Worm (Caenorhabditis elegans) whole organism, mixed stage, embryonic: Measurements from ENCODE around the gene T24F1.7.

Experiments
- M03D4.4 ChIP-seq: sonication (generic microtip); optimal IDR thresholded peaks from 2 replicates; lab custom pipeline; 2017; ENCODE audit warnings: mild to moderate bottlenecking, missing genetic modification characterization, missing compliant biosample characterization
- bed-3 ChIP-seq: fragments of 200-800 bp; sonication (Bioruptor generic); optimal IDR thresholded peaks from 3 replicates; lab custom pipeline; 2018; ENCODE audit warnings: mild to moderate bottlenecking, missing genetic modification characterization, moderate library complexity, missing compliant biosample characterization
- blmp-1 ChIP-seq: fragments of 150-350 bp; optimal IDR thresholded peaks from 2 replicates; lab custom pipeline; 2014; ENCODE audit warnings: missing biosample characterization, missing genetic modification characterization
- ceh-39 ChIP-seq: fragments of 150-350 bp; optimal IDR thresholded peaks from 2 replicates; lab custom pipeline; 2014; ENCODE audit warnings: missing biosample characterization, missing genetic modification characterization
- ceh-43 ChIP-seq: fragments of 200-800 bp; sonication (Bioruptor generic); optimal IDR thresholded peaks from 2 replicates; lab custom pipeline; 2018; ENCODE audit warnings: mild to moderate bottlenecking, missing genetic modification characterization, moderate library complexity, missing compliant biosample characterization
- ceh-83 ChIP-seq: fragments of 200-800 bp; sonication (Bioruptor generic); optimal IDR thresholded peaks from 2 replicates; lab custom pipeline; 2018; ENCODE audit warnings: mild to moderate bottlenecking, missing genetic modification characterization, missing compliant biosample characterization
- ces-1 ChIP-seq: fragments of 150-350 bp; optimal IDR thresholded peaks from 2 replicates; lab custom pipeline; 2014; ENCODE audit warnings: missing biosample characterization, missing genetic modification reagents, missing genetic modification characterization
- cnd-1 ChIP-seq: fragments of 200-800 bp; sonication (Bioruptor generic); optimal IDR thresholded peaks from 2 replicates; lab custom pipeline; 2018; ENCODE audit warnings: mild to moderate bottlenecking, missing genetic modification characterization, missing compliant biosample characterization
- drap-1 ChIP-seq: fragments of 200-800 bp; sonication (Bioruptor generic); optimal IDR thresholded peaks from 3 replicates; lab custom pipeline; 2018; ENCODE audit warnings: mild to moderate bottlenecking, missing genetic modification characterization, missing compliant biosample characterization
- elt-1 ChIP-seq: sonication (generic microtip); optimal IDR thresholded peaks from 2 replicates; lab custom pipeline; 2017; ENCODE audit warnings: missing genetic modification characterization, mild to moderate bottlenecking, missing compliant biosample characterization, antibody characterized with exemption, moderate library complexity, borderline replicate concordance; ENCODE audit not compliant: insufficient read depth
- elt-3 ChIP-seq: fragments of 150-350 bp; optimal IDR thresholded peaks from 2 replicates; lab custom pipeline; 2014; ENCODE audit warnings: missing biosample characterization, missing genetic modification characterization
- flh-1 ChIP-seq: fragments of 200-800 bp; sonication (Bioruptor generic); optimal IDR thresholded peaks from 2 replicates; lab custom pipeline; 2018; ENCODE audit warnings: mild to moderate bottlenecking, missing genetic modification characterization, moderate library complexity, missing compliant biosample characterization
- ham-2 ChIP-seq: fragments of 200-800 bp; sonication (Bioruptor generic); optimal IDR thresholded peaks from 2 replicates; lab custom pipeline; 2018; ENCODE audit warnings: mild to moderate bottlenecking, missing genetic modification characterization, missing compliant biosample characterization
- hlh-1 ChIP-seq: fragments of 150-350 bp; optimal IDR thresholded peaks from 2 replicates; lab custom pipeline; 2014; ENCODE audit warnings: missing biosample characterization, missing genetic modification reagents, missing genetic modification characterization
- lin-13 ChIP-seq: fragments of 150-350 bp; optimal IDR thresholded peaks from 2 replicates; lab custom pipeline; 2014; ENCODE audit warnings: missing biosample characterization, missing genetic modification characterization
- lsy-2 ChIP-seq: fragments of 150-350 bp; optimal IDR thresholded peaks from 2 replicates; lab custom pipeline; 2014; ENCODE audit warnings: missing biosample characterization, missing genetic modification characterization
- mls-2 ChIP-seq: sonication (generic microtip); optimal IDR thresholded peaks from 2 replicates; lab custom pipeline; 2016; ENCODE audit warnings: mild to moderate bottlenecking, missing genetic modification characterization, moderate library complexity, missing compliant biosample characterization
- nhr-12 ChIP-seq: fragments of 150-350 bp; optimal IDR thresholded peaks from 2 replicates; lab custom pipeline; 2014; ENCODE audit warnings: missing biosample characterization, missing genetic modification characterization
- nhr-2 ChIP-seq: fragments of 150-350 bp; optimal IDR thresholded peaks from 2 replicates; lab custom pipeline; 2014; ENCODE audit warnings: missing biosample characterization, missing genetic modification characterization
- nhr-237 ChIP-seq: fragments of 150-350 bp; optimal IDR thresholded peaks from 2 replicates; lab custom pipeline; 2014; ENCODE audit warnings: missing biosample characterization, missing genetic modification characterization
- nhr-28 ChIP-seq: fragments of 150-350 bp; optimal IDR thresholded peaks from 2 replicates; lab custom pipeline; 2014; ENCODE audit warnings: missing biosample characterization, missing genetic modification characterization
- nhr-76 ChIP-seq: sonication (generic microtip); optimal IDR thresholded peaks from 2 replicates; lab custom pipeline; 2017; ENCODE audit warnings: missing biosample characterization, missing genetic modification characterization
- pha-4 ChIP-seq: fragments of 150-350 bp; optimal IDR thresholded peaks from 2 replicates; lab custom pipeline; 2018; ENCODE audit warnings: missing biosample characterization, missing genetic modification reagents, missing genetic modification characterization
- sem-2 ChIP-seq: fragments of 200-800 bp; sonication (Bioruptor generic); optimal IDR thresholded peaks from 2 replicates; lab custom pipeline; 2018; ENCODE audit warnings: mild to moderate bottlenecking, missing genetic modification characterization, missing compliant biosample characterization
- snpc-4 ChIP-seq: fragments of 150-350 bp; optimal IDR thresholded peaks from 2 replicates; lab custom pipeline; 2014; ENCODE audit warnings: missing biosample characterization, missing genetic modification characterization
- tbx-8 ChIP-seq: fragments of 200-800 bp; sonication (Bioruptor generic); optimal IDR thresholded peaks from 2 replicates; lab custom pipeline; 2018; ENCODE audit warnings: mild to moderate bottlenecking, missing genetic modification characterization, moderate library complexity, missing compliant biosample characterization
- unc-120 ChIP-seq: sonication (generic microtip); optimal IDR thresholded peaks from 2 replicates; lab custom pipeline; 2017; ENCODE audit warnings: missing genetic modification characterization, missing compliant biosample characterization; ENCODE audit not compliant: poor library complexity, severe bottlenecking
- unc-39 ChIP-seq: fragments of 150-350 bp; optimal IDR thresholded peaks from 2 replicates; lab custom pipeline; 2014; ENCODE audit warnings: missing biosample characterization, missing genetic modification characterization
- unc-62 ChIP-seq: fragments of 150-350 bp; optimal IDR thresholded peaks from 2 replicates; lab custom pipeline; 2014; ENCODE audit warnings: missing biosample characterization, missing genetic modification reagents, missing genetic modification characterization
- zip-8 ChIP-seq: fragments of 150-350 bp; optimal IDR thresholded peaks from 2 replicates; lab custom pipeline; 2014; ENCODE audit warnings: missing biosample characterization, missing genetic modification characterization
- ztf-11 ChIP-seq: fragments of 150-350 bp; optimal IDR thresholded peaks from 2 replicates; lab custom pipeline; 2014; ENCODE audit warnings: missing biosample characterization, missing genetic modification characterization

The T24F1.7 gene

DNA sequence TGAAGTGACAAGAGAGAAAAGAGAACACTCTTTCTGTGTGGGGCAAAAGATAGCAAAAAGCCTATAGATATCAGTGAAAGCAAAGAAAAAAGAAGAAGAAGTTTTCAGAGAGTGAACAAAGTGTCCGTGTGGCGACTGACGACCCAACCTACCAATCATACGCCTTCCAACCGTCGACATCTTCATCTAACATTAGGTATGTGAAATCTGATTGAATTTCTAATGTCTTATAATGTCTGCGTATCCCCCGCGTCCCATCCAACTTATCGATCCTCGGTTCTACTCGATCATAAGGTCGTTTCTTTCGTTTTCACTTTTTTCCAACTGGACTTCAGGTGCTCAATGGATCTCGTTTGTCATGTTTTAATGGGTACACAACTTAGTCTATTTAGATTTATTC is 5.0 kb upstream of the T24F1.7 start:
- no peak for TF ChIP-seq ceh-83 (GFP tag; lab: Kevin White, UChicago)
- no peak for TF ChIP-seq cnd-1 (tag; lab: Kevin White, UChicago)
- no peak for TF ChIP-seq M03D4.4 (tag; lab: Kevin White, UChicago)

DNA sequence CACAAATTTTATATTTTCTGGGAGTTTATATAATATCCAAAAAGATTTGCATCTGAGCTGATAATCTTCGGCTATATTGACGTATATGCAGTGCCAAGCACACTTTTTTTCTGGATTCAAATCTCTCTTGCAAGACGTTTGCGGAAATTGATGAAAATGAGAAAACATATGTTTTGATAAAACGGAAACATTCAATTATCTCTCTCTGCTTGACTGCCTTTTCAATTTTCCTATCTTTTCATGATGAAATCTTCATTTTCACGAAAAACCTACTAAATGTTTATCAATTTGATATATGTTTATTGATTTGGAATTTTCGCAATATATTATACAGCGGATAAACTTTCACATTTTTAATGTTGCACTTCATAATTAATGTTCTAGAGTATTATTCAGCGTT is 4.4 kb upstream of the T24F1.7 start:
- TF ChIP-seq bed-3 (no peak), tbx-8 (GFP tag; lab: Kevin White, UChicago) (no peak), nhr-237 (no peak), M03D4.4 (tag; lab: Kevin White, UChicago) (no peak), unc-62 (GFP tag; lab: Kevin White, UChicago) (peak; percentile 5), unc-120 (peak; percentile 23), pha-4 (tag; lab: Kevin White, UChicago) (no peak), ztf-11 (tag; lab: Kevin White, UChicago) (no peak), elt-3 (no peak), nhr-76 (no peak), hlh-1 (no peak), elt-1 (tag; lab: Kevin White, UChicago) (no peak)
- TF ChIP-seq, all 35 proteins: peak for 2

DNA sequence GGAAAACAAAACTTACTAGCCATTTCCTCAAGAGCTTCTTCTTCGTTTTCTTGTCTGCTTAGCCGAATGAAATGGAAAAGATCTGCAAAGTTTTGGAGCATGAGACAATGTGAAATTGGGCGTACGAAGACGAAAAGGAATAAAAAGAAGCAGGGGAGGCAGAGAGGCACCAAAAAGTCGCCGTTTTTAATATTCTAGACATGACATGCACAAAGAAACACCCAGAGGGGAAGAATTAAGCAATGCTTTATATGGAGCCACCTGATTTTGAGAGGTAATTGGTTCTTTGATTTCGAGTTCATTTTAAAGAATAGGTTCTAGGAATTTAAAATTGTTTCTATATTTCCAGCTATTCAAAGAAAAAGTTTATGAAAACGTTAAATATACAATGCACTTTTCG is 1.8 kb downstream of the T24F1.7 start, which contains the start of gene T24F1.4:
TSS of gene T24F1.4 (minus strand) at position 101 of the 400 bp plus-strand sequence.
- TF ChIP-seq bed-3 (no peak), ceh-39 (no peak), nhr-28 (tag; lab: Kevin White, UChicago) (no peak), M03D4.4 (tag; lab: Kevin White, UChicago) (no peak), snpc-4 (tag; lab: Kevin White, UChicago) (no peak), ham-2 (GFP tag; lab: Kevin White, UChicago) (no peak), blmp-1 (tag; lab: Kevin White, UChicago) (no peak), elt-1 (tag; lab: Kevin White, UChicago) (no peak), lsy-2 (tag; lab: Kevin White, UChicago) (no peak), tbx-8 (GFP tag; lab: Kevin White, UChicago) (no peak), unc-62 (GFP tag; lab: Kevin White, UChicago) (no peak), nhr-2 (tag; lab: Kevin White, UChicago) (no peak), sem-2 (GFP tag; lab: Kevin White, UChicago) (no peak), drap-1 (GFP tag; lab: Kevin White, UChicago) (no peak), nhr-12 (no peak), elt-3 (no peak), zip-8 (tag; lab: Kevin White, UChicago) (no peak), lin-13 (tag; lab: Kevin White, UChicago) (no peak)
- TF ChIP-seq, all 35 proteins: peak for 0

DNA sequence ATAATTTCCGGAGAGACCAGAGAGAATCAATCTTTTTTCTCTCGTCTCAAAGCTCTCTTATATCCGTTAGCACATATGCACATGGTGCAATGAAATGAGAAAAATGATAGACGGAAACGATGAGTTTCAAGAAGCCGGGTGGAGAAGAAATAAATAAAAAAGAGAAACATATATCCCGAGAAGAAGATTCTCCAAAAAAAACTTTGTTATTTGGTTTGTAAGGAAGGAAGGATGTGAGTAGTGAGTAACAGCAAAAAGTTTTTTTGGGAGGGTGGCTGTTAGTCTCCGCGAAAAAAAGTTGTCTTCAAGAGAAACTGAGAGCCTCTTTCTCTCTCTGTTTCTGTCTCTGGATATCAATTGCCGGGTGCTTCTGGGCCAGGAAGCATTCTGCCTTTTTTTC is 4.3 kb downstream of the T24F1.7 start:
- TF ChIP-seq flh-1 (GFP tag; lab: Kevin White, UChicago) (no peak), ceh-43 (GFP tag; lab: Kevin White, UChicago) (no peak), lsy-2 (tag; lab: Kevin White, UChicago) (no peak), pha-4 (tag; lab: Kevin White, UChicago) (no peak), M03D4.4 (tag; lab: Kevin White, UChicago) (no peak), ces-1 (GFP tag; lab: Kevin White, UChicago) (peak; percentile 26), nhr-12 (no peak)
- TF ChIP-seq, all 35 proteins: peak for 1

DNA sequence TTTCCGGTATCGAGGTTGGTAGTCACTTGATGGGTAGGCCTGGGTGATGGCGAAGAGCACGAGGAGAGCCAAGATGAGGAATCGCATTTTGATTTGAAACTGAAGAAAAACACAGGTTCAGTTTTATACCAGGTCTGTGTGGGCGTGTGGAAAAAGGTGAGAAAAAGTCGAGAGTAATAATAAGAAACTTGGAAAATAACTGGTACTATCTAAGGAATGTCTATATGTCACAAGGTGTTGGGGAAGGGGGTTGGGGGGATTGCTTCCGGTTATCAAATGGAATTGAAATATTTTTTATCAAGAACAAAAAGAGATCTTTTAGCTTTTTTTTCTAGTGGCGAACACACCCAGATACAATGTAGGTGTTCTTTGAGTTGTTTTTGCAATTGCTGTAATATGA is 7.3 kb downstream of the T24F1.7 start, which contains the start of gene nlp-51:
TSS of gene nlp-51 (minus strand) at position 101 of the 400 bp plus-strand sequence.
- TF ChIP-seq lsy-2 (tag; lab: Kevin White, UChicago) (no peak), unc-39 (tag; lab: Kevin White, UChicago) (no peak)
- TF ChIP-seq, all 35 proteins: peak for 0

DNA sequence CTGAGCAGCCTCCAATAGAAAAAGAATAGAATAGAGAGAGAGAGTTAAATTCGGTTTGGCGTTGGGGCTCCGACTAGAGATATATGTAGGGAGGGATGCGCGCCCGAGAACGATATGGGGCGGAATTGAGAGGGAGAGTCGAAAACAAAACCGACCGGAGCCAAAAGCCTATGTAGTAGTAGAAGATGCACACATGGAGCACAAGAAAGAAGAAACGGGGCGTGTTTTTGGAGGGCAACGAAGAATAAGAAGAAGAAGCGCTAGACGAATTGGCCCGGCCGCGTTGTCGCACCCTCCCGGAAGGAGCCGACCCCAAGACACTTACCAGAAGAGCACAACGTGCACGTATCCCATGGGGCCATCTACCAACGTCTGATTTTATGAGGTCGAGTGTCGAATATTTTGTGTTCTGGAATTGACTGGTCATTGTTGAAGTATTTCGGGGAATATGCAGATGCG is 16.7 kb downstream of the T24F1.7 start, which contains the start of gene tag-180:
TSS of gene tag-180 (minus strand) at position 409 of the 459 bp plus-strand sequence.
- TF ChIP-seq ces-1 (GFP tag; lab: Kevin White, UChicago) (peak; percentile 38), mls-2 (no peak)
- TF ChIP-seq, all 35 proteins: peak for 1
